Fruit fly (Drosophila melanogaster) whole organism, prepupa: ENCODE data around the gene CG7772.

Source experiments
- Blimp-1 ChIP-seq: fragments of 200-800 bp; sonication (Bioruptor generic); optimal IDR thresholded peaks from 3 replicates; lab custom pipeline; 2017; ENCODE audit warnings: missing biosample characterization, missing genetic modification characterization, mild to moderate bottlenecking, moderate library complexity, missing genetic modification reagents
- CG10631 ChIP-seq: fragments of 200-800 bp; sonication (Bioruptor generic); optimal IDR thresholded peaks from 2 replicates; lab custom pipeline; 2016; ENCODE audit warnings: missing biosample characterization, missing genetic modification characterization
- CG10669 ChIP-seq: fragments of 200-800 bp; sonication (Bioruptor generic); optimal IDR thresholded peaks from 3 replicates; lab custom pipeline; 2018; ENCODE audit warnings: missing biosample characterization, mild to moderate bottlenecking, missing genetic modification characterization, moderate library complexity
- CG11762 ChIP-seq: fragments of 200-800 bp; sonication (Bioruptor generic); optimal IDR thresholded peaks from 3 replicates; lab custom pipeline; 2016; ENCODE audit warnings: missing biosample characterization, missing genetic modification characterization; ENCODE audit not compliant: insufficient read depth
- CG15336 ChIP-seq: fragments of 200-800 bp; sonication (Bioruptor generic); IDR thresholded peaks from 2 replicates; pipeline ENCODE4 v1.3.6; 2022; ENCODE audit warnings: missing biosample characterization, missing genetic modification characterization
- CG1621 ChIP-seq: fragments of 200-800 bp; sonication (Bioruptor generic); optimal IDR thresholded peaks from 3 replicates; lab custom pipeline; 2018; ENCODE audit warnings: missing biosample characterization, mild to moderate bottlenecking, missing genetic modification characterization
- CG16779 ChIP-seq: fragments of 200-800 bp; sonication (Bioruptor generic); optimal IDR thresholded peaks from 3 replicates; lab custom pipeline; 2017; ENCODE audit warnings: missing biosample characterization, mild to moderate bottlenecking, missing genetic modification characterization
- CG3032 ChIP-seq: fragments of 200-800 bp; optimal IDR thresholded peaks from 2 replicates; lab custom pipeline; 2019; ENCODE audit warnings: missing biosample characterization, mild to moderate bottlenecking, missing genetic modification characterization, moderate library complexity
- CG31627 ChIP-seq: fragments of 200-800 bp; sonication (Bioruptor generic); optimal IDR thresholded peaks from 3 replicates; lab custom pipeline; 2016; ENCODE audit warnings: missing biosample characterization, missing genetic modification characterization
- CG34406 ChIP-seq: fragments of 200-800 bp; sonication (Bioruptor generic); optimal IDR thresholded peaks from 3 replicates; lab custom pipeline; 2016; ENCODE audit warnings: missing biosample characterization, missing genetic modification characterization
- CG4318 ChIP-seq: fragments of 200-800 bp; sonication (Bioruptor generic); optimal IDR thresholded peaks from 3 replicates; lab custom pipeline; 2017; ENCODE audit warnings: missing biosample characterization, mild to moderate bottlenecking, missing genetic modification characterization
- CG6163 ChIP-seq: fragments of 200-800 bp; sonication (Bioruptor generic); IDR thresholded peaks from 3 replicates; pipeline ENCODE4 v1.3.6; 2022; ENCODE audit warnings: missing biosample characterization, missing genetic modification characterization
- CG6276 ChIP-seq: fragments of 200-800 bp; sonication (Bioruptor generic); optimal IDR thresholded peaks from 2 replicates; lab custom pipeline; 2017; ENCODE audit warnings: missing biosample characterization, mild to moderate bottlenecking, missing genetic modification characterization
- CG6792 ChIP-seq: fragments of 200-800 bp; sonication (Bioruptor generic); optimal IDR thresholded peaks from 3 replicates; lab custom pipeline; 2016; ENCODE audit warnings: missing biosample characterization, missing genetic modification characterization
- CG6808 ChIP-seq: fragments of 200-800 bp; sonication (Bioruptor generic); optimal IDR thresholded peaks from 3 replicates; lab custom pipeline; 2017; ENCODE audit warnings: missing biosample characterization, missing genetic modification characterization, mild to moderate bottlenecking, moderate library complexity, missing genetic modification reagents
- CG6854 ChIP-seq: fragments of 200-800 bp; sonication (Bioruptor generic); optimal IDR thresholded peaks from 2 replicates; lab custom pipeline; 2017; ENCODE audit warnings: missing biosample characterization, mild to moderate bottlenecking, missing genetic modification characterization
- CG8119 ChIP-seq: fragments of 200-800 bp; sonication (Bioruptor generic); IDR thresholded peaks from 3 replicates; pipeline ENCODE4 v1.3.6; 2022; ENCODE audit warnings: missing biosample characterization, missing genetic modification characterization
- CG8632 ChIP-seq: fragments of 200-800 bp; sonication (Bioruptor generic); optimal IDR thresholded peaks from 3 replicates; lab custom pipeline; 2016; ENCODE audit warnings: missing biosample characterization, missing genetic modification characterization
- CG9139 ChIP-seq: fragments of 200-800 bp; sonication (Bioruptor generic); optimal IDR thresholded peaks from 3 replicates; lab custom pipeline; 2017; ENCODE audit warnings: missing biosample characterization, mild to moderate bottlenecking, missing genetic modification characterization
- Eip75B ChIP-seq: fragments of 200-800 bp; sonication (Bioruptor generic); optimal IDR thresholded peaks from 3 replicates; lab custom pipeline; 2016; ENCODE audit warnings: missing biosample characterization, missing genetic modification characterization
- Eip78C ChIP-seq: fragments of 200-800 bp; sonication (Bioruptor generic); peaks from one replicate; lab custom pipeline; 2016; ENCODE audit warnings: missing biosample characterization, missing genetic modification characterization
- Eip93F ChIP-seq: fragments of 200-800 bp; sonication (Bioruptor generic); optimal IDR thresholded peaks from 2 replicates; lab custom pipeline; 2016; ENCODE audit warnings: missing biosample characterization, mild to moderate bottlenecking, missing genetic modification characterization
- Ets96B ChIP-seq: fragments of 200-800 bp; optimal IDR thresholded peaks from 2 replicates; lab custom pipeline; 2019; ENCODE audit warnings: missing biosample characterization, mild to moderate bottlenecking, missing genetic modification characterization, moderate library complexity
- Gug ChIP-seq: fragments of 200-800 bp; sonication (Bioruptor generic); IDR thresholded peaks from 2 replicates; pipeline ENCODE4 v1.3.6; 2022; ENCODE audit warnings: missing biosample characterization, missing genetic modification characterization
- Hr38 ChIP-seq: sonication (Bioruptor generic); optimal IDR thresholded peaks from 2 replicates; lab custom pipeline; 2016; ENCODE audit warnings: missing biosample characterization, missing genetic modification characterization
- Hr39 ChIP-seq: fragments of 200-800 bp; sonication (Bioruptor generic); optimal IDR thresholded peaks from 2 replicates; lab custom pipeline; 2016; ENCODE audit warnings: missing biosample characterization, missing genetic modification characterization
- Hr4 ChIP-seq: fragments of 200-800 bp; sonication (Bioruptor generic); optimal IDR thresholded peaks from 3 replicates; lab custom pipeline; 2016; ENCODE audit warnings: missing biosample characterization, missing genetic modification characterization
- Lpt ChIP-seq: fragments of 200-800 bp; sonication (Bioruptor generic); optimal IDR thresholded peaks from 3 replicates; lab custom pipeline; 2016; ENCODE audit warnings: missing biosample characterization, missing genetic modification characterization
- Met ChIP-seq: fragments of 200-800 bp; sonication (Bioruptor generic); optimal IDR thresholded peaks from 3 replicates; lab custom pipeline; 2016; ENCODE audit warnings: missing biosample characterization, missing genetic modification characterization
- Smox ChIP-seq: fragments of 200-800 bp; sonication (Bioruptor generic); optimal IDR thresholded peaks from 3 replicates; lab custom pipeline; 2016; ENCODE audit warnings: missing biosample characterization, missing genetic modification characterization
- Sox102F ChIP-seq: fragments of 200-800 bp; sonication (Bioruptor generic); optimal IDR thresholded peaks from 2 replicates; lab custom pipeline; 2016; ENCODE audit warnings: missing biosample characterization, mild to moderate bottlenecking, missing genetic modification characterization
- Sox14 ChIP-seq: fragments of 200-800 bp; sonication (Bioruptor generic); optimal IDR thresholded peaks from 3 replicates; lab custom pipeline; 2016; ENCODE audit warnings: missing biosample characterization, missing genetic modification characterization
- Sox15 ChIP-seq: fragments of 200-800 bp; sonication (Bioruptor generic); optimal IDR thresholded peaks from 3 replicates; lab custom pipeline; 2016; ENCODE audit warnings: missing biosample characterization, missing genetic modification characterization
- achi ChIP-seq: fragments of 200-800 bp; sonication (Bioruptor generic); optimal IDR thresholded peaks from 3 replicates; lab custom pipeline; 2016; ENCODE audit warnings: missing biosample characterization, missing genetic modification characterization
- acj6 ChIP-seq: fragments of 200-800 bp; sonication (Bioruptor generic); optimal IDR thresholded peaks from 3 replicates; lab custom pipeline; 2016; ENCODE audit warnings: missing biosample characterization, missing genetic modification characterization
- cyc ChIP-seq: fragments of 200-800 bp; sonication (Bioruptor generic); optimal IDR thresholded peaks from 3 replicates; lab custom pipeline; 2016; ENCODE audit warnings: missing biosample characterization, missing genetic modification characterization
- eg ChIP-seq: fragments of 200-800 bp; sonication (Bioruptor generic); IDR thresholded peaks from 3 replicates; pipeline ENCODE4 v1.3.6; 2022; ENCODE audit warnings: missing biosample characterization, missing genetic modification characterization
- fd59A ChIP-seq: fragments of 200-800 bp; sonication (Bioruptor generic); optimal IDR thresholded peaks from 2 replicates; lab custom pipeline; 2017; ENCODE audit warnings: missing biosample characterization, mild to moderate bottlenecking, missing genetic modification characterization, missing genetic modification reagents
- fd85E ChIP-seq: fragments of 200-800 bp; sonication (Bioruptor generic); optimal IDR thresholded peaks from 3 replicates; lab custom pipeline; 2016; ENCODE audit warnings: missing biosample characterization, missing genetic modification characterization
- fkh ChIP-seq: fragments of 200-800 bp; sonication (Bioruptor generic); optimal IDR thresholded peaks from 3 replicates; lab custom pipeline; 2017; ENCODE audit warnings: missing biosample characterization, mild to moderate bottlenecking, missing genetic modification characterization, moderate library complexity
- salr ChIP-seq, 2 experiments: fragments of 200-800 bp; sonication (Bioruptor generic); optimal IDR thresholded peaks; 3 replicates each; lab custom pipeline; 2016 to 2018; ENCODE audit warnings: missing biosample characterization in 2 of 2, missing genetic modification characterization in 2 of 2, mild to moderate bottlenecking in 1 of 2
- ss ChIP-seq, 2 experiments: fragments of 200-800 bp; sonication (Bioruptor generic); optimal IDR thresholded peaks; 2 replicates in 1 of 2; 3 replicates in 1 of 2; lab custom pipeline; 2017 to 2018; ENCODE audit warnings: mild to moderate bottlenecking in 2 of 2, missing biosample characterization in 2 of 2, missing genetic modification characterization in 2 of 2, moderate library complexity in 1 of 2
- svp ChIP-seq: fragments of 200-800 bp; sonication (Bioruptor generic); peaks from one replicate; lab custom pipeline; 2016; ENCODE audit warnings: missing biosample characterization, missing genetic modification characterization
- topi ChIP-seq: fragments of 200-800 bp; sonication (Bioruptor generic); optimal IDR thresholded peaks from 3 replicates; lab custom pipeline; 2016; ENCODE audit warnings: missing biosample characterization, missing genetic modification characterization
- vri ChIP-seq: fragments of 200-800 bp; sonication (Bioruptor generic); optimal IDR thresholded peaks from 3 replicates; lab custom pipeline; 2016; ENCODE audit warnings: missing biosample characterization, mild to moderate bottlenecking, missing genetic modification characterization

CG7772 gene

DNA sequence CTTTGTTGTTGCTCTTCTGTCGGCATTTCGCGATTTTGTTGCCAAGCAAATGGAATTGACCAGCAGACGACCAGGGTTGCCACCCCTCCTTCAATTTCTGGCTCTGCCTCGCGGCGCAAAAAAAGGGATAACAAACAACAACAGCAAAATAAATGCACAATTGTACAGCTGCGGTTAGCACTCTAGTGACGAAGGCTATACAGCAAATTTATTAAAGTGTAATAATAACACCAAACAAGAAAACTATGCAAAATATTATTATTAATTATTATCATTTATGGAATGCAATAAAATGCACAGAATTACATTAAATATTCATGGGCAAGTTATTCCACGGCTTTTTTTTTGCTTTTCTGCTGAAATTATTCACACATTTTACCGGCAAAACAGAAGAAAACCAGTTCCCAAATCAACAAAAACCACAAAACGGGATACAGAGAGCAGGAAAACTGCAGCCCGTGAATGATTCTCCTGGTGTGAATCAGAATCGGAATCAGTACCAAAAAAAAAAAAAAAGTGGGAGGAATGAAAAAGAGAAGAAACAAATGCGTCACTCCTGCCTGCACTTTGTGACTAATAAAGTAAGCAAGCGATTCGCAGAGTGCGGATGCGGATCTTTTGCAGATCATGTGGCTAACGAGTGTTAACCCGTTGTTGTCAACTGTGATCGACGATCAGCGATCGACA lies 27.7 kb downstream of the CG7772 start (continued):
- TF ChIP-seq CG4318 (peak; percentile 42), Smox (GFP tag; lab: Kevin White, UChicago) (peak; percentile 72), CG31627 (GFP tag; lab: Kevin White, UChicago) (peak; percentile 38), svp (peak; percentile 69), salr (GFP tag; optimal IDR thresholded peaks at IDR 0.05; lab: Kevin White, UChicago) (peak in 1 of 2 experiments; percentile 59), CG3032 (tag; lab: Kevin White, UChicago) (peak; percentile 48), achi (GFP tag; lab: Kevin White, UChicago) (peak; percentile 38), fkh (GFP tag; lab: Kevin White, UChicago) (no peak), Gug (GFP tag; lab: Robert Waterston, UW) (peak; percentile 52)

dm6 chrX:17878632-17879033 lies 28.4 kb downstream of the CG7772 start:
- no peak for TF ChIP-seq Sox102F (GFP tag; lab: Kevin White, UChicago)
- peak; percentile 77; the same call in 2 of the 3 replicates for TF ChIP-seq eg (GFP tag; lab: Robert Waterston, UW)
- peak; percentile 82 for TF ChIP-seq CG6163 (GFP tag; lab: Robert Waterston, UW)
- TF ChIP-seq Blimp-1 (GFP tag; lab: Kevin White, UChicago), result no peak
- TF ChIP-seq CG11762 (GFP tag; lab: Kevin White, UChicago), result no peak
- TF ChIP-seq CG6808 (GFP tag; lab: Kevin White, UChicago), result peak; percentile 23
- TF ChIP-seq CG3032 (tag; lab: Kevin White, UChicago), result no peak
- TF ChIP-seq salr (GFP tag; optimal IDR thresholded peaks at IDR 0.05; lab: Kevin White, UChicago), result no peak
- TF ChIP-seq CG4318, result no peak
- no peak for TF ChIP-seq CG6792 (GFP tag; lab: Kevin White, UChicago)
- TF ChIP-seq Ets96B (tag; lab: Kevin White, UChicago), result no peak
- TF ChIP-seq CG9139 (GFP tag; lab: Kevin White, UChicago), result peak; percentile 69
- TF ChIP-seq CG6854 (GFP tag; lab: Kevin White, UChicago), result peak; percentile 42
- TF ChIP-seq acj6 (GFP tag; lab: Kevin White, UChicago), result no peak
- TF ChIP-seq ss (GFP tag; optimal IDR thresholded peaks at IDR 0.05; lab: Kevin White, UChicago), result peak; percentile 68
- no peak for TF ChIP-seq topi (GFP tag; lab: Kevin White, UChicago)
- TF ChIP-seq Hr39, result no peak
- TF ChIP-seq Met (GFP tag; lab: Kevin White, UChicago), result peak; percentile 35
- no peak for TF ChIP-seq fd59A
- TF ChIP-seq Lpt (GFP tag; lab: Kevin White, UChicago), result no peak
- TF ChIP-seq CG10631 (GFP tag; lab: Kevin White, UChicago), result no peak
- peak; percentile 55; the same call in 1 of the 2 replicates for TF ChIP-seq CG15336 (GFP tag; lab: Robert Waterston, UW)
- no peak for TF ChIP-seq CG10669 (GFP tag; lab: Kevin White, UChicago)
- peak; percentile 29 for TF ChIP-seq Eip93F (GFP tag; lab: Kevin White, UChicago)
- TF ChIP-seq Gug (GFP tag; lab: Robert Waterston, UW), result no peak
- TF ChIP-seq fd85E (GFP tag; lab: Kevin White, UChicago), result peak; percentile 46
- peak; percentile 94 for TF ChIP-seq svp
- no peak for TF ChIP-seq Hr4
- TF ChIP-seq cyc, result no peak
- peak; percentile 17 for TF ChIP-seq vri
- TF ChIP-seq CG1621 (tag; lab: Kevin White, UChicago), result peak; percentile 10
- TF ChIP-seq Eip75B (GFP tag; lab: Kevin White, UChicago), result no peak
- TF ChIP-seq CG6276 (GFP tag; lab: Kevin White, UChicago), result peak; percentile 11
- peak; percentile 45; the same call in 2 of the 3 replicates for TF ChIP-seq CG8119
- TF ChIP-seq Sox14 (GFP tag; lab: Kevin White, UChicago), result no peak
- TF ChIP-seq CG16779 (tag; lab: Kevin White, UChicago), result peak; percentile 25
- TF ChIP-seq Hr38 (GFP tag; lab: Kevin White, UChicago), result no peak
- no peak for TF ChIP-seq Sox15
- TF ChIP-seq Eip78C (GFP tag; lab: Kevin White, UChicago), result peak; percentile 61
- TF ChIP-seq CG34406 (GFP tag; lab: Kevin White, UChicago), result peak; percentile 16
- no peak for TF ChIP-seq CG8632 (GFP tag; lab: Kevin White, UChicago)
